Worm (Caenorhabditis elegans): Measurements from ENCODE around the gene fbxb-63.
A peak's percentile ranks its signal among the peaks of the same experiment; 100 is the strongest.
"Not testable (repeated sequence)": the region's sequence is repeated elsewhere in the genome, so short reads cannot be mapped to it uniquely, and the experiment has no call there.

fbxb-63 gene

DNA sequence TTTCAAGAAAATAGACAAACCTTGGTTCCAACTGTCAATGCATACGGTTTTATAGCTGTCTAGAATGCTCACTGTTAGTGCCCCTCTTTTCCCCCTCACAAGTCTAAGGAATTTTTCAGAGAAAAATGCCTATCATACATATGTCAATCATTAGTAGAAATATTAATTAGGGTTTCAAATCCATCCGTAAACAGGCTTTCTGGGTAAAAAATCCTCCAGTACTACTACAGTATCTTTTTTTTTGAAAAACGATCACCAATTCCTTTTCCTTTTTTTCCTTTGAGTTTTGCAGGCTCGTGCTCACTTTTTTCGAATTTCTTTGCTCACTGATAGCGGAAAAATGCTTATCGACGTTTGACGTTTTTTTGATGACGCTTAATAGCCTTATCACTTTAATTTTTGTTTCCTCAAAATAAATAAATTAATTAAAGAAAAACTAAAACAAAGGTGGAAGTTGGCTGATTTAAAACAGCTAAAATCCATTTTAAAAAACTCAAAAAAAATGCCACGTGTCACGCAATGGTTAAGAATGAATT is 16.0 kb upstream of the fbxb-63 start, which contains the start of gene C43D7.7:
C43D7.7 (minus strand) TSS at position 51 of the 536 bp plus-strand sequence.
- TF ChIP-seq nhr-120 (GFP tag; IDR thresholded peaks at IDR 0.05), result no peak
- no peak for TF ChIP-seq lin-40 (tag; optimal IDR thresholded peaks at IDR 0.05)
- peak; percentile 36 for TF ChIP-seq nhr-80 (tag; optimal IDR thresholded peaks at IDR 0.05)
- TF ChIP-seq madf-10 (tag; optimal IDR thresholded peaks at IDR 0.05), result no peak
- no peak for TF ChIP-seq dox-1 (GFP tag; IDR thresholded peaks at IDR 0.05)

DNA sequence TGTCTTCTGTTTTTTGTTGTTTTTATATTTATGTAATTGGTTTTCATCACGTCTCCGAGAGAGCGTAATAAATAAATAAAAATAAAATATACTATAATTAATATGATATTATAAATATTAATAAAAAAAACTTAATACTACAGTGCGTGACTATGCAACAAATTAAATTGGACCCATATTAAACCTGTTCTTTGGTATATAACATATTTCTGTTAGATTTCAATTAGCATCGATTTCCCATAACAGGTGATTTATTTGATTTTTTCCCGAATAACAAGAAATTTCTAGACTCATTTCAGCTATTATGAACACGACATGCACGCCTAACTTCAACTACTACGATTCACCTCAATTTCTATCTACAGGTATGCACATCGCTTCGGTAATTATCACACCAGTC is 13.5 kb upstream of the fbxb-63 start, which contains the start of gene srh-208:
srh-208 (plus strand) TSS at position 301 of the 400 bp plus-strand sequence.
- not testable (repeated sequence) for TF ChIP-seq lin-40 (tag; optimal IDR thresholded peaks at IDR 0.05); mes-4 (tag; optimal IDR thresholded peaks at IDR 0.05); F55B11.4 (tag; optimal IDR thresholded peaks at IDR 0.05; ENCODE audit: borderline replicate concordance, insufficient read depth)

DNA sequence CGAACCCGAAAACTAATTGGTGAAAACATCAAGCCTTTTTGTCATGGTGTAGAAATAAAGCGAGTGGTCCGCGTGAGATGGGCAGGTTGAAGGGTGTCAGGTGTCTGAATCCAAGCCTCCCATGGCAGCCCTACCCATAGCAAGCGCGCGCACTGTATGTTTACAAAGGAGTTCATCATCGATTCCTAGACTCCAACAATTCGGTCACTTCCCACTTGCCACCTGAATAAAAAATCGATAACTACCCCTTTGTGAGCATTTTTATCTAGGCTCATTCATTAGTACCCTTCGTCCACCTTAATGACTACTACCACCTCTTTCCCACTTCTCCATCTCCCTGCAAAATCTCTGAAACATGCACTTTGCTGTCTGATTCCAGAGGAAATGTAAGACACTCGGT is 9.4 kb upstream of the fbxb-63 start, which contains the start of gene fbxb-64:
fbxb-64 (plus strand) TSS at position 301 of the 400 bp plus-strand sequence.
- TF ChIP-seq lir-1 (GFP tag; conservative IDR thresholded peaks at IDR 0.05) (no peak), dox-1 (GFP tag; IDR thresholded peaks at IDR 0.05) (0 out of 2 replicates have a peak, but pooled peaks have one; percentile 6)

DNA sequence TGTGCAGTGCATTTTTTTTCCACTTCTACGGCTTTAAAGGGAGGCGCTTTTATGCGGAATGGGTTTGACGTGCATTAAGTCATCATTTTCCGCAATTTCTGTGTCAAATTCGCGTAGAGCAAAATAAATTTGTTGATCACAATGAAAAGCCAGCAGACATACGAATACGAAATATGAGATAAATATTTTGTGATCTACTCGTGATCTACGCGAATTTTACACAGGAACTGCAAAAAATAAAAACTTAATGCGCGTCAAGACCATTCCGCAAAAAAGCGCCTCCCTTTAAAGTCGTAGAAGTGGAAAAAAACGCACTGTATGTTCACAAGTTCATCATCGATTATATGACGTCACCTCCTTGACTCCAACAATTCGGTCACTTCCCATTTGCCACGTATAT is 7.9 kb upstream of the fbxb-63 start, which contains the start of gene C43D7.8:
C43D7.8 (minus strand) TSS at position 101 of the 400 bp plus-strand sequence.
- TF ChIP-seq nhr-120 (GFP tag; IDR thresholded peaks at IDR 0.05) (0 out of 2 replicates have a peak, but pooled peaks have one; percentile 33), lsl-1 (GFP tag; optimal IDR thresholded peaks at IDR 0.05) (no peak)

DNA sequence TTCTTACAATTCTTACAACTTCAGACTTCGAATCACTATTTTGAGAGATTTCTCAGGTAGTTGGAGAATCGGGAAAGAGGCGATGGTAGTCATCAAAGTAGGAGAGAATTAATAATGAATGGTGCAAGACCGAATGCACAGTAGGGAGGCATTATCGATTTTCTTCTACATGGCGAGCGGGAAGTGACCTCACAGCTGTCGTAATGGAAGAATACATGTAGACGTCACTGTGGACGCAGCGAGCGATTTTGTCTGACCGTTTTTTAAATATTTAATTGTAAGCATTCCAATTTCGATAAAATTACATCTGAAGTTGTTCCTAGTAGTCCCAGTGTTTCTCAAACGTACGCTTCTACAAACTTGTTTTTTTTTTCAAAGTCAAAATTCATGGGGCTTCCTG is 6.1 kb upstream of the fbxb-63 start, which contains the start of gene F55C9.11:
F55C9.11 (minus strand) TSS at position 101 of the 400 bp plus-strand sequence.
- TF ChIP-seq ztf-3 (GFP tag; optimal IDR thresholded peaks at IDR 0.05) (no peak), ceh-100 (GFP tag; IDR thresholded peaks at IDR 0.05) (no peak), T07F8.4 (tag; optimal IDR thresholded peaks at IDR 0.05) (no peak), zfh-2 (GFP tag; conservative IDR thresholded peaks at IDR 0.05) (no peak), ztf-18 (tag; optimal IDR thresholded peaks at IDR 0.05) (no peak), nhr-120 (GFP tag; IDR thresholded peaks at IDR 0.05) (no peak), F23B12.7 (tag; optimal IDR thresholded peaks at IDR 0.05; ENCODE audit: insufficient read depth) (no peak), T26A5.8 (tag; optimal IDR thresholded peaks at IDR 0.05) (no peak), lsy-27 (tag; optimal IDR thresholded peaks at IDR 0.05; ENCODE audit: borderline replicate concordance, insufficient read depth) (no peak), bed-2 (GFP tag; IDR thresholded peaks at IDR 0.05) (no peak), ceh-58 (GFP tag; IDR thresholded peaks at IDR 0.05) (no peak), repo-1 (tag; optimal IDR thresholded peaks at IDR 0.05) (no peak), fkh-3 (tag; optimal IDR thresholded peaks at IDR 0.05) (no peak), F10E7.11 (tag; optimal IDR thresholded peaks at IDR 0.05) (no peak), attf-3 (GFP tag; conservative IDR thresholded peaks at IDR 0.05) (no peak)

DNA sequence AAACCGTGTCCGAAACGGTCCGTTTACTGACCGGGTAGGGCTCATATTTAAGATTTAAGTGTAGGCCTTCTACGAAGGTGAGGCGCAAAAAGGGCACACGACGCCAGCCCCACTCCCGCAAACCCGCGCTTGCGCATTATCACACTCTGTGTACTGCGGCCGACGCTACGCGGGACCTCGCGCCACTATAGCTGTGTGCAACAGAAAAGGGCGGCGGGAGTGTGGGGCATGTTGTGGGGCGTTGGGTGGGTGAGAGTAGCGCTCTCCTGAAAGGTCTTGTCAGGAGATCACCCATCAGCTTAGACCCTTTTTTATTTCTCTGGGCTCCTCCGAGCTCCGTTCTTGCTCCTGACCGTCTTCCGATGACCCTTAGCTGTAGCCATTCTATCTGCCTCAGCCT is 4.6 kb upstream of the fbxb-63 start:
- TF ChIP-seq ztf-25 (GFP tag; IDR thresholded peaks at IDR 0.05), result 0 out of 2 replicates have a peak, but pooled peaks have one; percentile 40
- no peak for TF ChIP-seq madf-6 (GFP tag; IDR thresholded peaks at IDR 0.05)
- 0 out of 2 replicates have a peak, but pooled peaks have one; percentile 13 for TF ChIP-seq hlh-26 (GFP tag; conservative IDR thresholded peaks at IDR 0.05)
- peak; percentile 69; the same call in 1 of the 2 replicates for TF ChIP-seq zfh-2 (GFP tag; conservative IDR thresholded peaks at IDR 0.05)
- peak; percentile 91 for TF ChIP-seq nhr-120 (GFP tag; IDR thresholded peaks at IDR 0.05)
- TF ChIP-seq egl-44 (GFP tag; IDR thresholded peaks at IDR 0.05), result no peak

All from whole organism, young adult.